Worm (Caenorhabditis elegans): ENCODE measurements around the gene fbxb-72.
A peak's percentile ranks its signal among the peaks of the same experiment; 100 is the strongest.

Gene fbxb-72

ce11 chrV:738770-739169 lies 15.0 kb upstream of the fbxb-72 start, which contains the start of gene srj-24:
TSS of gene srj-24 (minus strand) at chrV:738870.
- TF ChIP-seq ceh-6 (GFP tag; optimal IDR thresholded peaks at IDR 0.05) (no peak), pros-1 (tag; optimal IDR thresholded peaks at IDR 0.05) (no peak), syd-9 (tag; optimal IDR thresholded peaks at IDR 0.05) (no peak), fkh-10 (GFP tag; optimal IDR thresholded peaks at IDR 0.05) (no peak)

ce11 chrV:736171-736570 lies 12.4 kb upstream of the fbxb-72 start, which contains the start of gene srj-25:
TSS of gene srj-25 (minus strand) at chrV:736271.
- no peak for TF ChIP-seq lin-11 (tag; optimal IDR thresholded peaks at IDR 0.05)
- TF ChIP-seq unc-55 (GFP tag; optimal IDR thresholded peaks at IDR 0.05): no peak
- TF ChIP-seq sox-2 (GFP tag; IDR thresholded peaks at IDR 0.05): no peak
- no peak for TF ChIP-seq sdc-2 (tag; optimal IDR thresholded peaks at IDR 0.05)
- no peak for TF ChIP-seq ceh-9 (tag; optimal IDR thresholded peaks at IDR 0.05)
- no peak for TF ChIP-seq unc-86 (tag; optimal IDR thresholded peaks at IDR 0.05)
- TF ChIP-seq eyg-1 (tag; optimal IDR thresholded peaks at IDR 0.05): no peak
- TF ChIP-seq ceh-34 (tag; optimal IDR thresholded peaks at IDR 0.05): no peak
- TF ChIP-seq madf-2 (tag; optimal IDR thresholded peaks at IDR 0.05): no peak
- TF ChIP-seq fkh-10 (GFP tag; optimal IDR thresholded peaks at IDR 0.05): no peak
- no peak for TF ChIP-seq pha-2 (tag; optimal IDR thresholded peaks at IDR 0.05)
- TF ChIP-seq pros-1 (tag; optimal IDR thresholded peaks at IDR 0.05): no peak
- TF ChIP-seq elt-2 (tag; optimal IDR thresholded peaks at IDR 0.05): no peak

- TF ChIP-seq unc-55 (GFP tag; optimal IDR thresholded peaks at IDR 0.05): peak; percentile 95
- peak; percentile 83 for TF ChIP-seq pqm-1 (tag; optimal IDR thresholded peaks at IDR 0.05)
- TF ChIP-seq ceh-45 (GFP tag; IDR thresholded peaks at IDR 0.05): no peak
- TF ChIP-seq ceh-18 (tag; optimal IDR thresholded peaks at IDR 0.05): peak; percentile 94
- peak; percentile 80 for TF ChIP-seq elt-2 (tag; optimal IDR thresholded peaks at IDR 0.05)
- no peak for TF ChIP-seq ceh-30 (tag; optimal IDR thresholded peaks at IDR 0.05)
- TF ChIP-seq ceh-34 (tag; optimal IDR thresholded peaks at IDR 0.05): peak; percentile 22
- TF ChIP-seq nfya-1 (tag; optimal IDR thresholded peaks at IDR 0.05): peak; percentile 78
- peak; percentile 5 for TF ChIP-seq dve-1 (tag; optimal IDR thresholded peaks at IDR 0.05)
- peak; percentile 66 for TF ChIP-seq tbx-2 (tag; optimal IDR thresholded peaks at IDR 0.05)
- peak; percentile 17 for TF ChIP-seq syd-9 (tag; optimal IDR thresholded peaks at IDR 0.05)
- peak; percentile 91 for TF ChIP-seq hlh-30 (tag; optimal IDR thresholded peaks at IDR 0.05; ENCODE audit: insufficient read depth)
- TF ChIP-seq rnt-1 (tag; optimal IDR thresholded peaks at IDR 0.05): peak; percentile 88
- no peak for TF ChIP-seq npax-4 (tag; optimal IDR thresholded peaks at IDR 0.05)
- no peak for TF ChIP-seq K02D7.2 (tag; optimal IDR thresholded peaks at IDR 0.05)
- peak; percentile 32 for TF ChIP-seq ets-4 (tag; optimal IDR thresholded peaks at IDR 0.05)
- peak; percentile 49 for TF ChIP-seq F13H6.1 (tag; optimal IDR thresholded peaks at IDR 0.05)
- TF ChIP-seq unc-42 (tag; optimal IDR thresholded peaks at IDR 0.05): no peak
- no peak for TF ChIP-seq ref-2 (tag; optimal IDR thresholded peaks at IDR 0.05)
Measured at ce11 chrV:731330-731729, 7.6 kb upstream of the fbxb-72 start.

- TF ChIP-seq tbx-7 (tag; optimal IDR thresholded peaks at IDR 0.05): no peak
- no peak for TF ChIP-seq K09A11.1 (tag; optimal IDR thresholded peaks at IDR 0.05; ENCODE audit: insufficient read depth)
- TF ChIP-seq ceh-6 (GFP tag; optimal IDR thresholded peaks at IDR 0.05): no peak
- TF ChIP-seq pha-2 (tag; optimal IDR thresholded peaks at IDR 0.05): no peak
- TF ChIP-seq hlh-30 (tag; optimal IDR thresholded peaks at IDR 0.05; ENCODE audit: insufficient read depth): peak; percentile 7
Measured at ce11 chrV:730216-730615, 6.5 kb upstream of the fbxb-72 start.

- TF ChIP-seq ama-1 (optimal IDR thresholded peaks at IDR 0.05) (no peak), hlh-30 (tag; optimal IDR thresholded peaks at IDR 0.05; ENCODE audit: insufficient read depth) (peak; percentile 6), fax-1 (tag; optimal IDR thresholded peaks at IDR 0.05) (no peak)
Measured at ce11 chrV:728822-729493, 5.2 kb upstream of the fbxb-72 start.

Measured in whole organism, late embryonic.